Worm (Caenorhabditis elegans): ENCODE measurements around the gene Y49F6C.6.

Gene Y49F6C.6

DNA sequence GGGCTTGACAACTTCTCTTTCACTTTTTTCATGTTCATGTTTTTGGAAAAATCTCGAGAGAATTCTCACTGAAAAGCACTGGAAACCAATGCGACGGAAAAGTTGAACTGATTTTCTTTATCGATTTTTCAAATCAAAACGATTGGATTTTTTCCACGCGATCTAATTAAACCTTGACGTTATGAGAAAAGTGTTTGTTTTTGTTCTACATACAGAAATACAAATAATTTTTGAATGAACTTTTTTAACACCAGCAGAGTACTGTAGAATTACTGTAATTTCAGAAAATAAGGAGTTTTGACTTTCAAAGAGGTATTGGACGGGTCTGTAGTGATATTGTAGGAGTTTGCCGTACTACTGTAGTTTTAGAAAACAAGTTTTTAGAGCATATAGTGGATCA is 35.9 kb upstream of the Y49F6C.6 start, which contains the start of gene nep-10:
nep-10 (minus strand) TSS at position 101 of the 400 bp plus-strand sequence.
- no peak for TF ChIP-seq nhr-129 (tag; optimal IDR thresholded peaks at IDR 0.05)
- no peak for TF ChIP-seq sma-9 (GFP tag; optimal IDR thresholded peaks at IDR 0.05)
- no peak for TF ChIP-seq sma-9 (tag; optimal IDR thresholded peaks at IDR 0.05)
- no peak for TF ChIP-seq blmp-1 (tag; optimal IDR thresholded peaks at IDR 0.05; ENCODE audit: insufficient read depth)
- no peak for TF ChIP-seq nhr-77 (tag; optimal IDR thresholded peaks at IDR 0.05)
- TF ChIP-seq snpc-4 (tag; optimal IDR thresholded peaks at IDR 0.05) = no peak
- TF ChIP-seq gmeb-1 (tag; optimal IDR thresholded peaks at IDR 0.05) = no peak
- TF ChIP-seq ceh-82 (tag; optimal IDR thresholded peaks at IDR 0.05) = no peak
- TF ChIP-seq unc-39 (tag; optimal IDR thresholded peaks at IDR 0.05) = no peak
- TF ChIP-seq elt-3 (tag; optimal IDR thresholded peaks at IDR 0.05) = no peak
- no peak for TF ChIP-seq ZK546.5 (tag; optimal IDR thresholded peaks at IDR 0.05)
- TF ChIP-seq nhr-21 (tag; optimal IDR thresholded peaks at IDR 0.05) = no peak
- no peak for TF ChIP-seq ama-1 (optimal IDR thresholded peaks at IDR 0.05)
- no peak for TF ChIP-seq lsy-2 (tag; optimal IDR thresholded peaks at IDR 0.05)
- no peak for TF ChIP-seq nhr-25 (tag; optimal IDR thresholded peaks at IDR 0.05)
- TF ChIP-seq lin-11 (tag; optimal IDR thresholded peaks at IDR 0.05) = no peak
- no peak for TF ChIP-seq zag-1 (tag; optimal IDR thresholded peaks at IDR 0.05)
- no peak for TF ChIP-seq sem-4 (tag; optimal IDR thresholded peaks at IDR 0.05)

DNA sequence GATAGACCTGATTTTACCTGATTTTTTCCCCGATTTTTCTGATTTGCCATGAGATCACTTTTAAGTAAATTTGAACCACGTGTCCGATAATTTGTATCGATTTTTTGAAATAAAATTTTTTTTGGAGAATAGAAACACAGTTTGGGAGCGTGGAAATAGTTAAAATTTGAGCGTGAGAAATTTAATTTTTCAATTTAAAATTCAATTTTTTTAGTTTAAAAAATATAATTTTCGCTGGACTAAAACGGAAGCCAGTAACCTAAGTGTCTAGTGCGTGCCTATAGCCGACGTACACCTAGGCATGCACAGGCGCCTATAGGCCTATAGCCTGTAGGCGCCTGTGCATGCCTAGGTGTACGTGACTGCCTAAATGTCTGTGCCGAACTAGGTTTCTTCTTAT is 32.2 kb upstream of the Y49F6C.6 start, which contains the start of gene nep-9:
nep-9 (minus strand) TSS at position 101 of the 400 bp plus-strand sequence.
- no peak for TF ChIP-seq lin-13 (GFP tag; optimal IDR thresholded peaks at IDR 0.05)
- TF ChIP-seq dmd-4 (tag; optimal IDR thresholded peaks at IDR 0.05) = no peak
- no peak for TF ChIP-seq ztf-11 (tag; optimal IDR thresholded peaks at IDR 0.05)
- no peak for TF ChIP-seq elt-3 (tag; optimal IDR thresholded peaks at IDR 0.05)
- TF ChIP-seq snpc-4 (tag; optimal IDR thresholded peaks at IDR 0.05) = no peak
- no peak for TF ChIP-seq ceh-82 (tag; optimal IDR thresholded peaks at IDR 0.05)
- TF ChIP-seq R02D3.7 (tag; optimal IDR thresholded peaks at IDR 0.05) = no peak
- TF ChIP-seq mbf-1 (tag; optimal IDR thresholded peaks at IDR 0.05) = no peak
- no peak for TF ChIP-seq mab-5 (tag; optimal IDR thresholded peaks at IDR 0.05)
- TF ChIP-seq elt-1 (tag; optimal IDR thresholded peaks at IDR 0.05) = no peak
- no peak for TF ChIP-seq sma-9 (GFP tag; optimal IDR thresholded peaks at IDR 0.05)
- TF ChIP-seq sma-9 (tag; optimal IDR thresholded peaks at IDR 0.05) = no peak
- no peak for TF ChIP-seq ZK546.5 (tag; optimal IDR thresholded peaks at IDR 0.05)
- TF ChIP-seq nhr-21 (tag; optimal IDR thresholded peaks at IDR 0.05) = no peak
- TF ChIP-seq nhr-129 (tag; optimal IDR thresholded peaks at IDR 0.05) = no peak
- TF ChIP-seq gmeb-1 (tag; optimal IDR thresholded peaks at IDR 0.05) = no peak
- no peak for TF ChIP-seq ama-1 (optimal IDR thresholded peaks at IDR 0.05)
- TF ChIP-seq unc-55 (GFP tag; optimal IDR thresholded peaks at IDR 0.05) = no peak
- TF ChIP-seq nhr-77 (tag; optimal IDR thresholded peaks at IDR 0.05) = no peak

- TF ChIP-seq blmp-1 (tag; optimal IDR thresholded peaks at IDR 0.05; ENCODE audit: insufficient read depth) = no peak
- no peak for TF ChIP-seq nhr-77 (tag; optimal IDR thresholded peaks at IDR 0.05)
- no peak for TF ChIP-seq ztf-4 (tag; optimal IDR thresholded peaks at IDR 0.05)
- TF ChIP-seq lin-11 (tag; optimal IDR thresholded peaks at IDR 0.05) = no peak
- no peak for TF ChIP-seq ZK546.5 (tag; optimal IDR thresholded peaks at IDR 0.05)
- no peak for TF ChIP-seq dmd-4 (tag; optimal IDR thresholded peaks at IDR 0.05)
- TF ChIP-seq Y55F3AM.14 (GFP tag; optimal IDR thresholded peaks at IDR 0.05) = no peak
- no peak for TF ChIP-seq nhr-21 (tag; optimal IDR thresholded peaks at IDR 0.05)
- no peak for TF ChIP-seq skn-1 (tag; optimal IDR thresholded peaks at IDR 0.05)
Observed at ce11 chrII:3395484-3395883, 28.5 kb upstream of the Y49F6C.6 start, which contains the start of gene nep-20. Gene nep-20, minus strand, starts transcription at chrII:3395584.

DNA sequence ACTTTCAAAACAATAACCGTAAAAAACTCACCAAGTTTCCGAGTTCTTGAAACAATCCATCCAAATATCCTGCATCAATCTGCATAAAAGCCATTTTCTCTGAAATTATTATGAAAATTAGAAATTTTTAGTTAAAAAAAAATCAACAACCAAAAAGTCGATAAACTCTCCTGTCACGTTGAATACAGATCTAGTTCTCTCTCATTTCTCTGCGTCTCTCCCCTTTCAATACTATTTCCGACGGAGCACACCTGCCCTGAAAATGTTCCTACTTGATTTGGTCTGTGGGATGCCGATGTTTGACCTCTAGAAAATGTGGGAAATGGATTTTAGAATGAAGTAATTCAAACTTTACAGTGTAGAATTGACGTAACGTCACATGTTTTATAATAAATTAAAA is 20.5 kb upstream of the Y49F6C.6 start, which contains the start of gene T06D4.6:
T06D4.6 (minus strand) TSS at position 101 of the 400 bp plus-strand sequence.
- TF ChIP-seq nhr-12 (tag; optimal IDR thresholded peaks at IDR 0.05) = no peak
- no peak for TF ChIP-seq sma-9 (GFP tag; optimal IDR thresholded peaks at IDR 0.05)
- no peak for TF ChIP-seq sma-9 (tag; optimal IDR thresholded peaks at IDR 0.05)
- no peak for TF ChIP-seq F13H6.1 (tag; optimal IDR thresholded peaks at IDR 0.05)
- TF ChIP-seq lin-39 (tag; optimal IDR thresholded peaks at IDR 0.05) = no peak
- no peak for TF ChIP-seq elt-3 (tag; optimal IDR thresholded peaks at IDR 0.05)
- TF ChIP-seq peb-1 (tag; optimal IDR thresholded peaks at IDR 0.05) = no peak
- no peak for TF ChIP-seq mbf-1 (tag; optimal IDR thresholded peaks at IDR 0.05)
- TF ChIP-seq lsy-2 (tag; optimal IDR thresholded peaks at IDR 0.05) = no peak
- TF ChIP-seq mdl-1 (tag; optimal IDR thresholded peaks at IDR 0.05) = no peak
- TF ChIP-seq fos-1 (tag; optimal IDR thresholded peaks at IDR 0.05) = no peak
- no peak for TF ChIP-seq blmp-1 (tag; optimal IDR thresholded peaks at IDR 0.05; ENCODE audit: insufficient read depth)
- TF ChIP-seq nhr-11 (tag; optimal IDR thresholded peaks at IDR 0.05) = no peak
- no peak for TF ChIP-seq nhr-77 (tag; optimal IDR thresholded peaks at IDR 0.05)
- no peak for TF ChIP-seq aly-2 (tag; optimal IDR thresholded peaks at IDR 0.05)
- no peak for TF ChIP-seq ZK546.5 (tag; optimal IDR thresholded peaks at IDR 0.05)

Data from whole organism, L2 larva.